Fruit fly (Drosophila melanogaster): ENCODE measurements around the gene CCKLR-17D3.

The CCKLR-17D3 gene

DNA sequence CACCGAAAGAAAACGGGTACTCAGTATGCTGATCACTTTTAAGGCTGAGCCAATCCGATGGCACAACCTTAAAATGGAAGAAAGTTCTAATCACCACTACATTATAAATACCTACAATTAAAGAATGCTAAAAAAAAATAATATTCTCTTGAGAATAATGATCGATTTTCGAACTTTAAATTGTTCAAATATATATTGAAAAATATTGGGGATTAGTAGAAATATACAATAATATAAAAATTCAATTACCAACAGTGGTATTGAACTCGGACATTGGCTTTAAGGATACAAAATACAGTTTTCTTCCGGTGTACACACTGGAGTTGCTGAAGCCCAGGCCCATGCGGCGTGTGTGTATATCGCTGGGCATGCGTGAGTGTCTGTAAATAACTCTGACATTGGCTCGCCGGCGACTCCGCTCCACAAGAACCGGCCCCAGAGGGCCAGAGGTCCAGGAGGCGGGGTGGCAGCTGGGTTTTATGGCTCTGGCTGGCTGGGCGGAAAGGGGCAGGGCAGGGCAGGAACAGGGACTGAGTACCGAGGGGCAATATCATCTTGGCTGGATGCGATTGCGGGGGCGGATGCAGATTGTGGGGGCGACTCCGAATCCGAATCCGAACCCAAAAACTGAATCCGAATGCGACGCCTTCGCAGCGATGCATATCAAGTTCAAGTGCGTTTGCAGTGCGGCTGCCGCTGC, 2.2 kb upstream of the CCKLR-17D3 start (continued):
- TF ChIP-seq pzg (GFP tag; optimal IDR thresholded peaks at IDR 0.05) = no peak
- no peak for TF ChIP-seq CHES-1-like (GFP tag; optimal IDR thresholded peaks at IDR 0.05)
- TF ChIP-seq ato (GFP tag; IDR thresholded peaks at IDR 0.05; ENCODE audit: partially characterized antibody) = no peak
- TF ChIP-seq CG15011 (GFP tag; optimal IDR thresholded peaks at IDR 0.05) = no peak
- peak; percentile 28; the same call in 1 of the 2 replicates for TF ChIP-seq CG10366 (GFP tag; IDR thresholded peaks at IDR 0.05)
- no peak for TF ChIP-seq CG11695 (GFP tag; IDR thresholded peaks at IDR 0.05)
- no peak for TF ChIP-seq sima (GFP tag; optimal IDR thresholded peaks at IDR 0.05)
- peak; percentile 31 for TF ChIP-seq CG6689 (GFP tag; IDR thresholded peaks at IDR 0.05)
- peak; percentile 54 for TF ChIP-seq Abd-B (GFP tag; optimal IDR thresholded peaks at IDR 0.05)
- TF ChIP-seq Dek (tag; optimal IDR thresholded peaks at IDR 0.05) = peak; percentile 17
- TF ChIP-seq zfh1 (GFP tag; IDR thresholded peaks at IDR 0.05) = peak; percentile 38; the same call in 2 of the 3 replicates
- TF ChIP-seq hth (optimal IDR thresholded peaks at IDR 0.05) = no peak
- peak; percentile 79 for TF ChIP-seq CG7839 (tag; optimal IDR thresholded peaks at IDR 0.05)
- peak; percentile 13 for TF ChIP-seq CG18476 (GFP tag; optimal IDR thresholded peaks at IDR 0.05)
- peak; percentile 9 for TF ChIP-seq CG7271 (tag; optimal IDR thresholded peaks at IDR 0.05)
- peak; percentile 66 for TF ChIP-seq CG4424 (GFP tag; optimal IDR thresholded peaks at IDR 0.05)
- TF ChIP-seq crp (GFP tag; optimal IDR thresholded peaks at IDR 0.05) = no peak
- peak; percentile 66 for TF ChIP-seq CG17385 (GFP tag; optimal IDR thresholded peaks at IDR 0.05)
- peak; percentile 31 for TF ChIP-seq ac (GFP tag; optimal IDR thresholded peaks at IDR 0.05)
- TF ChIP-seq Xbp1 (GFP tag; optimal IDR thresholded peaks at IDR 0.05) = peak; percentile 58
- no peak for TF ChIP-seq CG2889 (GFP tag; IDR thresholded peaks at IDR 0.05)
- TF ChIP-seq CG3838 (GFP tag; optimal IDR thresholded peaks at IDR 0.05) = no peak
- no peak for TF ChIP-seq CG6791 (GFP tag; IDR thresholded peaks at IDR 0.05; ENCODE audit: partially characterized antibody)
- peak; percentile 74 for TF ChIP-seq Sox102F (GFP tag; optimal IDR thresholded peaks at IDR 0.05)
- TF ChIP-seq Ptx1 (GFP tag; IDR thresholded peaks at IDR 0.05) = 0 out of 2 replicates have a peak, but pooled peaks have one; percentile 25
- no peak for TF ChIP-seq CG12744 (GFP tag; optimal IDR thresholded peaks at IDR 0.05)
- no peak for TF ChIP-seq Ets97D (GFP tag; optimal IDR thresholded peaks at IDR 0.05)
- peak; percentile 88 for TF ChIP-seq CG18262 (tag; optimal IDR thresholded peaks at IDR 0.05)
- no peak for TF ChIP-seq mam (GFP tag; optimal IDR thresholded peaks at IDR 0.05)
- no peak for TF ChIP-seq Sry-δ (GFP tag; optimal IDR thresholded peaks at IDR 0.05)
- no peak for TF ChIP-seq CG7963 (GFP tag; IDR thresholded peaks at IDR 0.05; ENCODE audit: partially characterized antibody)
- TF ChIP-seq phol (tag; optimal IDR thresholded peaks at IDR 0.05) = peak; percentile 75
- TF ChIP-seq CG9932 (GFP tag; IDR thresholded peaks at IDR 0.05) = no peak
- peak; percentile 5; the same call in 1 of the 2 replicates for TF ChIP-seq peb (GFP tag; IDR thresholded peaks at IDR 0.05)
- TF ChIP-seq tx (GFP tag; optimal IDR thresholded peaks at IDR 0.05) = no peak
- TF ChIP-seq nom (GFP tag; optimal IDR thresholded peaks at IDR 0.05) = peak; percentile 75
- peak; percentile 44 for TF ChIP-seq Vsx1 (GFP tag; optimal IDR thresholded peaks at IDR 0.05)
- TF ChIP-seq CG1233 (GFP tag; optimal IDR thresholded peaks at IDR 0.05) = peak; percentile 12
- no peak for TF ChIP-seq Hr39 (optimal IDR thresholded peaks at IDR 0.05)
- TF ChIP-seq CG2875 (GFP tag; optimal IDR thresholded peaks at IDR 0.05) = peak; percentile 70
- no peak for TF ChIP-seq D (optimal IDR thresholded peaks at IDR 0.05)
- peak; percentile 70 for TF ChIP-seq D (GFP tag; optimal IDR thresholded peaks at IDR 0.05)
- TF ChIP-seq jing (GFP tag; optimal IDR thresholded peaks at IDR 0.05) = peak; percentile 45
- TF ChIP-seq Hr78 (GFP tag; optimal IDR thresholded peaks at IDR 0.05) = peak in 1 of 2 experiments; percentile 42
- no peak for TF ChIP-seq bbx (GFP tag; IDR thresholded peaks at IDR 0.05; ENCODE audit: partially characterized antibody)
- peak in 1 of 2 experiments; percentile 68 for TF ChIP-seq Eip74EF (GFP tag; optimal IDR thresholded peaks at IDR 0.05)
- TF ChIP-seq Hsf (GFP tag; optimal IDR thresholded peaks at IDR 0.05) = peak; percentile 45
- TF ChIP-seq Lim3 (GFP tag; IDR thresholded peaks at IDR 0.05) = no peak
- TF ChIP-seq CG17612 (GFP tag; IDR thresholded peaks at IDR 0.05) = no peak

Data from whole organism, embryonic.